Worm (Caenorhabditis elegans): ENCODE data around the gene C08A9.10.
"Not testable (repeated sequence)": the region's sequence is repeated elsewhere in the genome, so short reads cannot be mapped to it uniquely, and the experiment has no call there.

DNA sequence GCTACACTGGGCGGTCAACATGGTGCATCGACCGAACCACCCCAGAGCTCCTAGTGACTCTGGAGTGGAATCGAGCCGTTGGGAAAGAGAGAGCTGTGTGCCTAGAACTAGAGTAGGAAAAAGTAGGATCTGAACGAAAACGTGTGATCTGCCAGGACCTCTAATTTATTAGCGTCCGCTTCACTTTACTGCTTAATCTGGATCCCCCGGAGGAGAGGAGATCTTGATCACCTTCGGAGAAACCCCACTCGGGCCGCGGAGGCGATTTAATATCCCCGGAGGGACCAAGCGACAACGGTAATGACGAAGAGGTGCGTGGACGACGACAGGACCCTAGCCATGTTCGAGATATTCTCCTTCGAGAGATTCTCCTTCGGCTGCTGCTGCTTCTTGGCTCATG, 36.4 kb downstream of the C08A9.10 start, which contains the start of gene K09E3.2:
- TF ChIP-seq nhr-25 (tag; optimal IDR thresholded peaks at IDR 0.05; ENCODE audit: borderline replicate concordance, insufficient read depth); F37D6.2 (tag; optimal IDR thresholded peaks at IDR 0.05); nhr-77 (tag; optimal IDR thresholded peaks at IDR 0.05); zag-1 (tag; optimal IDR thresholded peaks at IDR 0.05); unc-39 (tag; optimal IDR thresholded peaks at IDR 0.05); zip-2 (tag; optimal IDR thresholded peaks at IDR 0.05): not testable (repeated sequence)

Measured in whole organism, L4 larva.